Worm (Caenorhabditis elegans) whole organism, L1 larva: Measurements from ENCODE around the gene M106.2.
A peak's percentile ranks its signal among the peaks of the same experiment; 100 is the strongest.

Experiments
- C04F5.9 ChIP-seq: sonication (generic microtip); optimal IDR thresholded peaks from 2 replicates; lab custom pipeline; 2016; ENCODE audit warnings: missing genetic modification characterization, missing compliant biosample characterization
- C16A3.4 ChIP-seq: fragments of 150-350 bp; optimal IDR thresholded peaks from 2 replicates; lab custom pipeline; 2014; ENCODE audit warnings: missing biosample characterization, missing genetic modification characterization
- C34B4.2 ChIP-seq: sonication (generic microtip); optimal IDR thresholded peaks from 2 replicates; lab custom pipeline; 2017; ENCODE audit warnings: mild to moderate bottlenecking, missing genetic modification characterization, missing compliant biosample characterization
- F16B12.6 ChIP-seq: fragments of 150-350 bp; optimal IDR thresholded peaks from 2 replicates; lab custom pipeline; 2014; ENCODE audit warnings: missing biosample characterization, missing genetic modification characterization
- Y116A8C.19 ChIP-seq: sonication (generic microtip); optimal IDR thresholded peaks from 2 replicates; lab custom pipeline; 2016; ENCODE audit warnings: missing compliant biosample characterization, missing genetic modification characterization, borderline replicate concordance
- alr-1 ChIP-seq: fragments of 200-800 bp; sonication (Bioruptor generic); optimal IDR thresholded peaks from 2 replicates; lab custom pipeline; 2018; ENCODE audit warnings: borderline replicate concordance, mild to moderate bottlenecking, missing genetic modification characterization, missing compliant biosample characterization
- aly-2 ChIP-seq: fragments of 150-350 bp; optimal IDR thresholded peaks from 2 replicates; lab custom pipeline; 2014; ENCODE audit warnings: missing biosample characterization, missing genetic modification characterization
- ama-1 ChIP-seq: fragments of 150-350 bp; optimal IDR thresholded peaks from 2 replicates; lab custom pipeline; 2014
- ceh-82 ChIP-seq, 3 experiments: fragments of 150-350 bp in 1 of 3; sonication (generic microtip) in 2 of 3; optimal IDR thresholded peaks; 2 replicates each; lab custom pipeline; 2014 to 2017; ENCODE audit warnings: missing biosample characterization in 3 of 3, missing genetic modification characterization in 3 of 3
- ceh-88 ChIP-seq: fragments of 200-800 bp; sonication (Bioruptor generic); IDR thresholded peaks from 2 replicates; pipeline ENCODE4 v1.3.6; 2022; ENCODE audit warnings: missing genetic modification characterization, missing compliant biosample characterization
- ces-1 ChIP-seq: fragments of 150-350 bp; optimal IDR thresholded peaks from 2 replicates; lab custom pipeline; 2014; ENCODE audit warnings: missing biosample characterization, missing genetic modification reagents, missing genetic modification characterization
- dpl-1 ChIP-seq, 3 experiments: fragments of 150-350 bp in 2 of 3; sonication (generic microtip) in 1 of 3; optimal IDR thresholded peaks; 2 replicates each; lab custom pipeline; 2014 to 2017; ENCODE audit warnings: missing biosample characterization in 3 of 3, missing genetic modification characterization in 3 of 3, missing genetic modification reagents in 3 of 3
- efl-1 ChIP-seq, 4 experiments: fragments of 150-350 bp; optimal IDR thresholded peaks in 3 of 4; peaks in 1 of 4; 1 replicate in 1 of 4; 2 replicates in 3 of 4; lab custom pipeline; 2014; ENCODE audit warnings: missing biosample characterization in 2 of 4, missing genetic modification characterization in 2 of 4, missing genetic modification reagents in 2 of 4
- egl-13 ChIP-seq: sonication (generic microtip); optimal IDR thresholded peaks from 2 replicates; lab custom pipeline; 2016; ENCODE audit warnings: missing genotype, missing genetic modification reagents, missing genetic modification characterization, missing compliant biosample characterization
- egl-27 ChIP-seq, 2 experiments: fragments of 150-350 bp in 1 of 2; sonication (generic microtip); optimal IDR thresholded peaks; 3 replicates each; lab custom pipeline; 2017 to 2018; ENCODE audit warnings: missing biosample characterization in 2 of 2, missing genetic modification characterization in 2 of 2, missing genetic modification reagents in 2 of 2
- elt-2 ChIP-seq: sonication (generic microtip); optimal IDR thresholded peaks from 2 replicates; lab custom pipeline; 2016; ENCODE audit warnings: missing genetic modification characterization, mild to moderate bottlenecking, inconsistent platforms, missing compliant biosample characterization, missing genetic modification reagents
- elt-3 ChIP-seq, 6 experiments: fragments of 150-350 bp in 1 of 6; sonication (generic microtip); optimal IDR thresholded peaks; 2 replicates each; lab custom pipeline; 2017 to 2018; ENCODE audit warnings: missing biosample characterization in 6 of 6, missing genetic modification characterization in 6 of 6, inconsistent platforms in 1 of 6
- fkh-10 ChIP-seq: sonication (generic microtip); optimal IDR thresholded peaks from 2 replicates; lab custom pipeline; 2017; ENCODE audit warnings: missing biosample characterization, missing genetic modification reagents, missing genetic modification characterization
- hlh-4 ChIP-seq: sonication (generic microtip); optimal IDR thresholded peaks from 2 replicates; lab custom pipeline; 2016; ENCODE audit warnings: mild to moderate bottlenecking, missing genetic modification characterization, missing compliant biosample characterization
- hpl-2 ChIP-seq: fragments of 150-350 bp; optimal IDR thresholded peaks from 2 replicates; lab custom pipeline; 2014; ENCODE audit warnings: missing biosample characterization, missing genetic modification reagents, missing genetic modification characterization
- irx-1 ChIP-seq: sonication (generic microtip); optimal IDR thresholded peaks from 2 replicates; lab custom pipeline; 2016; ENCODE audit warnings: missing genetic modification characterization, missing compliant biosample characterization
- jun-1 ChIP-seq: fragments of 150-350 bp; optimal IDR thresholded peaks from 2 replicates; lab custom pipeline; 2014; ENCODE audit warnings: missing biosample characterization, missing genetic modification reagents, missing genetic modification characterization
- lin-13 ChIP-seq: fragments of 150-350 bp; optimal IDR thresholded peaks from 2 replicates; lab custom pipeline; 2014; ENCODE audit warnings: missing biosample characterization, missing genetic modification reagents, missing genetic modification characterization
- lin-15B ChIP-seq: fragments of 150-350 bp; sonication (generic microtip); optimal IDR thresholded peaks from 3 replicates; lab custom pipeline; 2014; ENCODE audit warnings: missing biosample characterization, missing genetic modification characterization
- lin-35 ChIP-seq, 2 experiments: fragments of 150-350 bp; optimal IDR thresholded peaks; 2 replicates each; lab custom pipeline; 2014; ENCODE audit warnings: missing biosample characterization in 2 of 2, missing genetic modification characterization in 2 of 2, missing genetic modification reagents in 2 of 2
- mab-9 ChIP-seq: fragments of 200-800 bp; sonication (Bioruptor generic); IDR thresholded peaks from 2 replicates; pipeline ENCODE4 v1.3.6; 2022; ENCODE audit warnings: missing genetic modification reagents, missing genetic modification characterization, missing compliant biosample characterization
- mdl-1 ChIP-seq, 2 experiments: fragments of 150-350 bp; optimal IDR thresholded peaks; 2 replicates each; lab custom pipeline; 2014 to 2017; ENCODE audit warnings: missing biosample characterization in 2 of 2, missing genetic modification characterization in 2 of 2, inconsistent platforms in 1 of 2
- mef-2 ChIP-seq: fragments of 150-350 bp; optimal IDR thresholded peaks from 2 replicates; lab custom pipeline; 2014; ENCODE audit warnings: missing biosample characterization, missing genetic modification characterization
- mep-1 ChIP-seq: fragments of 150-350 bp; optimal IDR thresholded peaks from 2 replicates; lab custom pipeline; 2014; ENCODE audit warnings: missing biosample characterization, missing genetic modification characterization
- nhr-20 ChIP-seq: sonication (generic microtip); optimal IDR thresholded peaks from 2 replicates; lab custom pipeline; 2016; ENCODE audit warnings: mild to moderate bottlenecking, missing genetic modification characterization, missing compliant biosample characterization
- nhr-28 ChIP-seq: fragments of 150-350 bp; optimal IDR thresholded peaks from 2 replicates; lab custom pipeline; 2014; ENCODE audit warnings: missing biosample characterization, missing genetic modification characterization
- nhr-47 ChIP-seq: sonication (generic microtip); optimal IDR thresholded peaks from 2 replicates; lab custom pipeline; 2016; ENCODE audit warnings: mild to moderate bottlenecking, missing genetic modification characterization, moderate library complexity, missing compliant biosample characterization
- nhr-71 ChIP-seq: sonication (generic microtip); optimal IDR thresholded peaks from 2 replicates; lab custom pipeline; 2016; ENCODE audit warnings: mild to moderate bottlenecking, missing genetic modification characterization, moderate library complexity, missing compliant biosample characterization
- nhr-76 ChIP-seq: sonication (generic microtip); optimal IDR thresholded peaks from 2 replicates; lab custom pipeline; 2017; ENCODE audit warnings: missing biosample characterization, missing genetic modification characterization
- nhr-77 ChIP-seq: fragments of 150-350 bp; optimal IDR thresholded peaks from 2 replicates; lab custom pipeline; 2014; ENCODE audit warnings: missing biosample characterization, missing genetic modification characterization
- nhr-85 ChIP-seq: sonication (generic microtip); peaks from one replicate; lab custom pipeline; 2016; ENCODE audit warnings: missing genetic modification characterization, inconsistent platforms, missing compliant biosample characterization
- nhr-90 ChIP-seq: sonication (generic microtip); optimal IDR thresholded peaks from 2 replicates; lab custom pipeline; 2016; ENCODE audit warnings: mild to moderate bottlenecking, missing genetic modification characterization, missing compliant biosample characterization; ENCODE audit not compliant: poor library complexity
- pag-3 ChIP-seq: sonication (generic microtip); optimal IDR thresholded peaks from 2 replicates; lab custom pipeline; 2017; ENCODE audit warnings: missing genetic modification characterization, mild to moderate bottlenecking, missing compliant biosample characterization, antibody characterized with exemption, borderline replicate concordance; ENCODE audit not compliant: insufficient read depth
- pax-3 ChIP-seq: fragments of 200-800 bp; sonication (Bioruptor generic); optimal IDR thresholded peaks from 2 replicates; lab custom pipeline; 2018; ENCODE audit warnings: mild to moderate bottlenecking, missing genetic modification characterization, moderate library complexity, missing compliant biosample characterization
- sptf-1 ChIP-seq: fragments of 150-350 bp; optimal IDR thresholded peaks from 2 replicates; lab custom pipeline; 2014; ENCODE audit warnings: missing biosample characterization, missing genetic modification characterization
- sup-37 ChIP-seq: fragments of 200-800 bp; sonication (Bioruptor generic); optimal IDR thresholded peaks from 2 replicates; lab custom pipeline; 2018; ENCODE audit warnings: mild to moderate bottlenecking, missing genetic modification characterization, missing compliant biosample characterization
- unc-30 ChIP-seq: sonication (generic microtip); optimal IDR thresholded peaks from 2 replicates; lab custom pipeline; 2017; ENCODE audit warnings: missing biosample characterization, missing genetic modification characterization
- unc-62 ChIP-seq: fragments of 150-350 bp; optimal IDR thresholded peaks from 2 replicates; lab custom pipeline; 2014; ENCODE audit warnings: missing biosample characterization, missing genetic modification reagents, missing genetic modification characterization
- unc-98 ChIP-seq: fragments of 200-800 bp; sonication (Bioruptor generic); IDR thresholded peaks from 2 replicates; pipeline ENCODE4 v1.3.6; 2022; ENCODE audit warnings: missing genetic modification characterization, missing compliant biosample characterization
- xbp-1 ChIP-seq: sonication (generic microtip); optimal IDR thresholded peaks from 2 replicates; lab custom pipeline; 2016; ENCODE audit warnings: missing genetic modification characterization, missing compliant biosample characterization
- zag-1 ChIP-seq: fragments of 150-350 bp; optimal IDR thresholded peaks from 2 replicates; lab custom pipeline; 2014; ENCODE audit warnings: missing biosample characterization, missing genetic modification characterization

The M106.2 gene

DNA sequence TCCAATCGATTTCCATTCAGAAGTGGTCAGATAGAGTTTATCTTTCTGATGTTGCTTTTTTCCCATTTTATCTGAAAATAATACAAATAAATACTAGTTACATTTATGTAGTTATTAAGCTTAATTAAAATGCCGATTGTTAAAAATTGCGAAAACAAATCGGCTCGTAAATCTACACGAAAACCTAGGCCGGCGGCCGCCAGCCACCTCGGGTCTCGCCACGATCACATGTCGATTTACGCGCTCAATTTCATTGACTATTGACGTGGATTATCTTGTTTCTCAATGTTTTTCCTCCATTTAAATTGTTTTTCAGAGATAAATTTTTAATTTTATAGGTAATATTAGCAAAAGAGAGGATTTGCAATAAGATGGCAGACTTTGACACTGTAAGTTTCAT, 22.7 kb upstream of the M106.2 start, which contains the start of the genes cyn-4 and copz-1 (continued):
- TF ChIP-seq hpl-2 (no peak), sptf-1 (tag; lab: Kevin White, UChicago) (no peak), unc-30 (tag; lab: Kevin White, UChicago) (no peak), alr-1 (tag; lab: Kevin White, UChicago) (no peak), fkh-10 (GFP tag; lab: Kevin White, UChicago) (no peak), hlh-4 (tag; lab: Kevin White, UChicago) (no peak), xbp-1 (tag; lab: Kevin White, UChicago) (peak; percentile 90), mdl-1 (tag; optimal IDR thresholded peaks at IDR 0.05; lab: Kevin White, UChicago) (peak in 1 of 2 experiments; percentile 76), nhr-28 (tag; lab: Kevin White, UChicago) (no peak), mef-2 (no peak), dpl-1 (GFP tag; optimal IDR thresholded peaks at IDR 0.05; lab: Kevin White, UChicago) (peak; percentile 75 to 85 (median 80)), irx-1 (peak; percentile 86), sup-37 (GFP tag; lab: Kevin White, UChicago) (no peak), unc-62 (GFP tag; lab: Kevin White, UChicago) (no peak), C04F5.9 (tag; lab: Kevin White, UChicago) (peak; percentile 99), egl-27 (tag; optimal IDR thresholded peaks at IDR 0.05; lab: Kevin White, UChicago) (no peak), nhr-90 (peak; percentile 86), nhr-77 (tag; lab: Kevin White, UChicago) (peak; percentile 60), C16A3.4 (tag; lab: Kevin White, UChicago) (peak; percentile 80), ces-1 (GFP tag; lab: Kevin White, UChicago) (no peak), aly-2 (tag; lab: Kevin White, UChicago) (peak; percentile 28), jun-1 (tag; lab: Kevin White, UChicago) (peak; percentile 0), ceh-82 (tag; optimal IDR thresholded peaks at IDR 0.05; lab: Kevin White, UChicago) (peak; percentile 70 to 80 (median 80)), C34B4.2 (tag; lab: Kevin White, UChicago) (no peak), unc-98 (GFP tag; lab: Robert Waterston, UW) (peak; percentile 71), elt-3 (tag; optimal IDR thresholded peaks at IDR 0.05; lab: Kevin White, UChicago) (peak in 2 of 6 experiments; percentile 39 to 80), mab-9 (GFP tag; lab: Robert Waterston, UW) (peak; percentile 54; the same call in 1 of the 2 replicates), ceh-88 (GFP tag; lab: Robert Waterston, UW) (no peak), egl-13 (tag; lab: Kevin White, UChicago) (peak; percentile 78), lin-13 (GFP tag; lab: Kevin White, UChicago) (peak; percentile 68), lin-35 (GFP tag; optimal IDR thresholded peaks at IDR 0.05; lab: Kevin White, UChicago) (peak; percentile 80 to 85), nhr-85 (tag; lab: Kevin White, UChicago) (peak; percentile 91), pag-3 (tag; lab: Kevin White, UChicago) (no peak), nhr-76 (tag; lab: Kevin White, UChicago) (no peak), nhr-20 (tag; lab: Kevin White, UChicago) (peak; percentile 90), zag-1 (tag; lab: Kevin White, UChicago) (no peak), pax-3 (tag; lab: Kevin White, UChicago) (peak; percentile 71)

DNA sequence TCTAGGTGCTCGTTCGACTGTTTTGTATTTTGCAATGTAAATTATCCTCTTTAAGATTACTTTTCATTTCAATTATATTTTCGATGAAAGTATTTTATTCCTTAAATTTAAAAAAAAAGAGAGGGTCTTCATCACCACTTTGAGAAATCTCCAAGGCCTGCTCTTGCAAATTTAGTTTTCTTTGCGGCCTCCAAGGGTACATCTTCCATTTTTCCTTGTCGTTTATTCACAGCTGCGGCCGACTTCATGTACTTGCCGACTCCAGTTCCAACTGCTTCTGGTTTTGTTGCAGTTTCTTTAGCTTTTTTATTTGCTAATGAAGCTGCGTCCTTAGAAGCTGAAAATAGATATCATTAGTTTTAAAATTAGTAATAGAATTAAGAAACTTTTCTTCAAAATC, 20.9 kb upstream of the M106.2 start:
- no peak for TF ChIP-seq mep-1 (tag; lab: Kevin White, UChicago)
- TF ChIP-seq elt-2 (tag; lab: Kevin White, UChicago): no peak
- no peak for TF ChIP-seq ama-1 (lab: Kevin White, UChicago)
- TF ChIP-seq efl-1 (optimal IDR thresholded peaks at IDR 0.05; lab: Kevin White, UChicago): no peak
- TF ChIP-seq efl-1 (GFP tag; optimal IDR thresholded peaks at IDR 0.05 in 1 of 2; lab: Kevin White, UChicago): no peak
- no peak for TF ChIP-seq nhr-77 (tag; lab: Kevin White, UChicago)
- TF ChIP-seq lin-15B (tag; lab: Kevin White, UChicago): no peak
- TF ChIP-seq jun-1 (tag; lab: Kevin White, UChicago): no peak
- no peak for TF ChIP-seq F16B12.6 (tag; lab: Kevin White, UChicago)
- TF ChIP-seq nhr-90: no peak
- no peak for TF ChIP-seq nhr-47 (tag; lab: Kevin White, UChicago)
- TF ChIP-seq fkh-10 (GFP tag; lab: Kevin White, UChicago): no peak
- TF ChIP-seq Y116A8C.19 (tag; lab: Kevin White, UChicago): no peak
- TF ChIP-seq nhr-71 (tag; lab: Kevin White, UChicago): no peak
- TF ChIP-seq lin-35 (GFP tag; optimal IDR thresholded peaks at IDR 0.05; lab: Kevin White, UChicago): no peak
